Fruit fly (Drosophila melanogaster) whole organism, embryonic: ENCODE data around the gene yl.

ENCODE experiments used
- B-H1 ChIP-seq: fragments of 200-800 bp; sonication (Bioruptor generic); IDR thresholded peaks from 3 replicates; pipeline ENCODE4 v1.3.6; 2022; ENCODE audit warnings: missing biosample characterization, missing genetic modification characterization
- CG10543 ChIP-seq: fragments of 200-800 bp; sonication (Bioruptor generic); optimal IDR thresholded peaks from 3 replicates; lab custom pipeline; 2017; ENCODE audit warnings: missing biosample characterization, mild to moderate bottlenecking, missing genetic modification characterization, moderate library complexity
- CG12659 ChIP-seq: fragments of 200-800 bp; sonication (Bioruptor generic); optimal IDR thresholded peaks from 3 replicates; lab custom pipeline; 2017; ENCODE audit warnings: mild to moderate bottlenecking, missing biosample characterization, missing genetic modification reagents, missing genetic modification characterization
- CG15011 ChIP-seq: fragments of 200-800 bp; sonication (Bioruptor generic); optimal IDR thresholded peaks from 3 replicates; lab custom pipeline; 2018; ENCODE audit warnings: missing biosample characterization, mild to moderate bottlenecking, missing genetic modification characterization
- CG1603 ChIP-seq: fragments of 200-800 bp; sonication (Bioruptor generic); optimal IDR thresholded peaks from 2 replicates; lab custom pipeline; 2019; ENCODE audit warnings: missing biosample characterization, mild to moderate bottlenecking, missing genetic modification characterization, moderate library complexity
- CG17328 ChIP-seq: fragments of 200-800 bp; sonication (Bioruptor generic); IDR thresholded peaks from 2 replicates; pipeline ENCODE4 v1.3.6; 2022; ENCODE audit warnings: missing biosample characterization, missing genetic modification characterization
- CG17385 ChIP-seq: fragments of 200-800 bp; sonication (Bioruptor generic); optimal IDR thresholded peaks from 3 replicates; lab custom pipeline; 2018; ENCODE audit warnings: missing biosample characterization, mild to moderate bottlenecking, missing genetic modification characterization
- CG18262 ChIP-seq: fragments of 200-800 bp; optimal IDR thresholded peaks from 3 replicates; lab custom pipeline; 2019; ENCODE audit warnings: missing biosample characterization, mild to moderate bottlenecking, missing genetic modification characterization, moderate library complexity
- CG2712 ChIP-seq: fragments of 200-800 bp; optimal IDR thresholded peaks from 3 replicates; lab custom pipeline; 2019; ENCODE audit warnings: missing biosample characterization, mild to moderate bottlenecking, missing genetic modification characterization, moderate library complexity
- CG2875 ChIP-seq: fragments of 200-800 bp; sonication (Bioruptor generic); optimal IDR thresholded peaks from 2 replicates; lab custom pipeline; 2017; ENCODE audit warnings: missing biosample characterization, mild to moderate bottlenecking, missing genetic modification characterization, missing genetic modification reagents
- CG34376 ChIP-seq: fragments of 200-800 bp; sonication (Bioruptor generic); optimal IDR thresholded peaks from 2 replicates; lab custom pipeline; 2018; ENCODE audit warnings: missing biosample characterization, mild to moderate bottlenecking, missing genetic modification characterization
- CG34422 ChIP-seq: fragments of 200-800 bp; sonication (Bioruptor generic); IDR thresholded peaks from 3 replicates; pipeline ENCODE4 v1.3.6; 2022; ENCODE audit warnings: missing biosample characterization, missing genetic modification characterization
- CG4424 ChIP-seq: fragments of 200-800 bp; sonication (Bioruptor generic); optimal IDR thresholded peaks from 3 replicates; lab custom pipeline; 2016; ENCODE audit warnings: missing biosample characterization, missing genetic modification characterization
- CG4707 ChIP-seq: fragments of 200-800 bp; sonication (Bioruptor generic); optimal IDR thresholded peaks from 2 replicates; lab custom pipeline; 2018; ENCODE audit warnings: missing biosample characterization, mild to moderate bottlenecking, missing genetic modification characterization, moderate library complexity
- CG5180 ChIP-seq: fragments of 200-800 bp; sonication (Bioruptor generic); optimal IDR thresholded peaks from 3 replicates; lab custom pipeline; 2017; ENCODE audit warnings: missing biosample characterization, missing genetic modification characterization, mild to moderate bottlenecking, moderate library complexity, missing genetic modification reagents
- CG6683 ChIP-seq: fragments of 200-800 bp; sonication (Bioruptor generic); optimal IDR thresholded peaks from 2 replicates; lab custom pipeline; 2017; ENCODE audit warnings: missing biosample characterization, mild to moderate bottlenecking, missing genetic modification characterization, missing genetic modification reagents
- CG9727 ChIP-seq: fragments of 200-800 bp; sonication (Bioruptor generic); optimal IDR thresholded peaks from 3 replicates; lab custom pipeline; 2017; ENCODE audit warnings: missing biosample characterization, mild to moderate bottlenecking, missing genetic modification characterization
- Dek ChIP-seq: fragments of 200-800 bp; sonication (Bioruptor generic); optimal IDR thresholded peaks from 3 replicates; lab custom pipeline; 2019; ENCODE audit warnings: missing biosample characterization, mild to moderate bottlenecking, missing genetic modification characterization, moderate library complexity
- Dip2 ChIP-seq: fragments of 200-800 bp; sonication (Bioruptor generic); IDR thresholded peaks from 2 replicates; pipeline ENCODE4 v1.3.6; 2022; ENCODE audit warnings: missing biosample characterization, missing genetic modification characterization
- Hsf ChIP-seq: fragments of 200-800 bp; sonication (Bioruptor generic); optimal IDR thresholded peaks from 3 replicates; lab custom pipeline; 2016; ENCODE audit warnings: missing biosample characterization, missing genetic modification characterization
- Med ChIP-seq: fragments of 200-800 bp; sonication (Bioruptor generic); peaks from one replicate; lab custom pipeline; 2016; ENCODE audit warnings: missing biosample characterization, missing genetic modification characterization, mild to moderate bottlenecking, inconsistent platforms, moderate library complexity
- Nf-YB ChIP-seq: fragments of 200-800 bp; sonication (Bioruptor generic); optimal IDR thresholded peaks from 3 replicates; lab custom pipeline; 2019; ENCODE audit warnings: missing biosample characterization, mild to moderate bottlenecking, missing genetic modification characterization, moderate library complexity
- Ravus ChIP-seq: fragments of 200-800 bp; sonication (Bioruptor generic); IDR thresholded peaks from 2 replicates; pipeline ENCODE4 v1.3.6; 2022; ENCODE audit warnings: missing biosample characterization, missing genetic modification characterization
- Xbp1 ChIP-seq: fragments of 200-800 bp; sonication (Bioruptor generic); optimal IDR thresholded peaks from 3 replicates; lab custom pipeline; 2016; ENCODE audit warnings: missing biosample characterization, mild to moderate bottlenecking, missing genetic modification characterization
- ash1 ChIP-seq: fragments of 200-800 bp; sonication (Bioruptor generic); optimal IDR thresholded peaks from 2 replicates; lab custom pipeline; 2018; ENCODE audit warnings: missing biosample characterization, mild to moderate bottlenecking, missing genetic modification characterization
- bab2 ChIP-seq: fragments of 200-800 bp; sonication (Bioruptor generic); optimal IDR thresholded peaks from 2 replicates; lab custom pipeline; 2016; ENCODE audit warnings: missing biosample characterization, missing genetic modification characterization
- chinmo ChIP-seq: fragments of 200-800 bp; sonication (Bioruptor generic); IDR thresholded peaks from 4 replicates; pipeline ENCODE4 v1.3.6; 2022; ENCODE audit warnings: missing biosample characterization, missing genetic modification characterization; ENCODE audit not compliant: partially characterized antibody
- crol ChIP-seq: fragments of 200-800 bp; sonication (Bioruptor generic); IDR thresholded peaks from 2 replicates; pipeline ENCODE4 v1.3.6; 2022; ENCODE audit warnings: missing biosample characterization, missing genetic modification characterization
- dpn ChIP-seq, 2 experiments: fragments of 200-800 bp; sonication (Bioruptor generic); optimal IDR thresholded peaks; 3 replicates each; lab custom pipeline; 2016; ENCODE audit warnings: missing biosample characterization in 2 of 2, missing genetic modification characterization in 2 of 2
- dysf ChIP-seq: fragments of 200-800 bp; sonication (Bioruptor generic); IDR thresholded peaks from 3 replicates; pipeline ENCODE4 v1.3.6; 2022; ENCODE audit warnings: missing biosample characterization, missing genetic modification characterization
- fd3F ChIP-seq: fragments of 200-800 bp; sonication (Bioruptor generic); optimal IDR thresholded peaks from 2 replicates; lab custom pipeline; 2018; ENCODE audit warnings: missing biosample characterization, mild to moderate bottlenecking, missing genetic modification characterization, moderate library complexity
- fd96Cb ChIP-seq: fragments of 200-800 bp; sonication (Bioruptor generic); optimal IDR thresholded peaks from 2 replicates; lab custom pipeline; 2018; ENCODE audit warnings: missing biosample characterization, mild to moderate bottlenecking, missing genetic modification characterization, moderate library complexity
- gem ChIP-seq: fragments of 200-800 bp; sonication (Bioruptor generic); optimal IDR thresholded peaks from 2 replicates; lab custom pipeline; 2019; ENCODE audit warnings: missing biosample characterization, mild to moderate bottlenecking, missing genetic modification characterization, moderate library complexity
- grn ChIP-seq: fragments of 200-800 bp; sonication (Bioruptor generic); optimal IDR thresholded peaks from 3 replicates; lab custom pipeline; 2017; ENCODE audit warnings: missing biosample characterization, missing genetic modification characterization
- inv ChIP-seq: fragments of 200-800 bp; sonication (Bioruptor generic); IDR thresholded peaks from 2 replicates; pipeline ENCODE4 v1.3.6; 2022; ENCODE audit warnings: missing biosample characterization, missing genetic modification characterization; ENCODE audit not compliant: partially characterized antibody
- jing ChIP-seq: fragments of 200-800 bp; sonication (Bioruptor generic); optimal IDR thresholded peaks from 2 replicates; lab custom pipeline; 2018; ENCODE audit warnings: missing biosample characterization, mild to moderate bottlenecking, missing genetic modification characterization
- kni ChIP-seq: fragments of 200-800 bp; sonication (Bioruptor generic); optimal IDR thresholded peaks from 3 replicates; lab custom pipeline; 2017; ENCODE audit warnings: mild to moderate bottlenecking, missing biosample characterization, missing genetic modification reagents, missing genetic modification characterization
- lola ChIP-seq, 3 experiments: fragments of >200 bp in 2 of 3; fragments of 200-800 bp in 1 of 3; sonication (Bioruptor generic) in 1 of 3; optimal IDR thresholded peaks; 2 replicates each; lab custom pipeline; 2017 to 2019; ENCODE audit warnings: missing biosample characterization in 3 of 3, missing genetic modification characterization in 3 of 3, mild to moderate bottlenecking in 1 of 3, moderate library complexity in 1 of 3
- peb ChIP-seq: fragments of 200-800 bp; sonication (Bioruptor generic); IDR thresholded peaks from 2 replicates; pipeline ENCODE4 v1.3.6; 2022; ENCODE audit warnings: missing biosample characterization, missing genetic modification characterization
- pita ChIP-seq: fragments of 200-800 bp; sonication (Bioruptor generic); optimal IDR thresholded peaks from 2 replicates; lab custom pipeline; 2017; ENCODE audit warnings: missing biosample characterization, mild to moderate bottlenecking, missing genetic modification characterization
- psq ChIP-seq: fragments of 200-800 bp; sonication (Bioruptor generic); optimal IDR thresholded peaks from 2 replicates; lab custom pipeline; 2017; ENCODE audit warnings: missing biosample characterization, missing genetic modification characterization
- row ChIP-seq: fragments of 200-800 bp; sonication (Bioruptor generic); IDR thresholded peaks from 3 replicates; pipeline ENCODE4 v1.3.6; 2022; ENCODE audit warnings: missing biosample characterization, missing genetic modification characterization
- schlank ChIP-seq: fragments of 200-800 bp; sonication (Bioruptor generic); optimal IDR thresholded peaks from 2 replicates; lab custom pipeline; 2018; ENCODE audit warnings: missing biosample characterization, mild to moderate bottlenecking, missing genetic modification characterization
- sim ChIP-seq: fragments of 200-800 bp; sonication (Bioruptor generic); IDR thresholded peaks from 2 replicates; pipeline ENCODE4 v1.3.6; 2022; ENCODE audit warnings: missing biosample characterization, missing genetic modification characterization
- stc ChIP-seq: fragments of 200-800 bp; sonication (Bioruptor generic); IDR thresholded peaks from 2 replicates; pipeline ENCODE4 v1.3.6; 2022; ENCODE audit warnings: missing biosample characterization, missing genetic modification characterization
- tin ChIP-seq: fragments of 200-800 bp; sonication (Bioruptor generic); optimal IDR thresholded peaks from 3 replicates; lab custom pipeline; 2016; ENCODE audit warnings: missing biosample characterization, missing genetic modification characterization
- unc-4 ChIP-seq: fragments of 200-800 bp; sonication (Bioruptor generic); IDR thresholded peaks from 2 replicates; pipeline ENCODE4 v1.3.6; 2022; ENCODE audit warnings: missing biosample characterization, missing genetic modification characterization; ENCODE audit not compliant: partially characterized antibody
- usp ChIP-seq: fragments of >200 bp; optimal IDR thresholded peaks from 2 replicates; lab custom pipeline; 2017; ENCODE audit warnings: missing biosample characterization, missing genetic modification characterization
- yki ChIP-seq: fragments of >200 bp; optimal IDR thresholded peaks from 3 replicates; lab custom pipeline; 2018

Gene yl

dm6 chrX:14213509-14214154, 20.6 kb downstream of the yl start (continued):
- TF ChIP-seq fd3F (GFP tag; lab: Kevin White, UChicago), result peak; percentile 27
- TF ChIP-seq tin (GFP tag; lab: Kevin White, UChicago), result peak; percentile 15
- no peak for TF ChIP-seq kni (GFP tag; lab: Kevin White, UChicago)
- TF ChIP-seq stc (GFP tag; lab: Robert Waterston, UW), result no peak
- no peak for TF ChIP-seq Ravus (GFP tag; lab: Robert Waterston, UW)
- peak in 1 of 3 experiments; percentile 4 for TF ChIP-seq lola (GFP tag; optimal IDR thresholded peaks at IDR 0.05; lab: Kevin White, UChicago)
- peak; percentile 4 for TF ChIP-seq CG9727
- TF ChIP-seq dysf, result peak; percentile 51; the same call in 1 of the 3 replicates
- no peak for TF ChIP-seq ash1 (GFP tag; lab: Kevin White, UChicago)
- TF ChIP-seq gem (tag; lab: Kevin White, UChicago), result peak; percentile 67
- TF ChIP-seq Nf-YB, result no peak
- no peak for TF ChIP-seq schlank
- TF ChIP-seq CG2875, result no peak
- 0 out of 2 replicates have a peak, but pooled peaks have one; percentile 8 for TF ChIP-seq CG17328 (GFP tag; lab: Robert Waterston, UW)
- TF ChIP-seq yki (lab: Kevin White, UChicago), result no peak
- TF ChIP-seq Med (GFP tag; lab: Kevin White, UChicago), result peak; percentile 76
- TF ChIP-seq Dip2 (GFP tag; lab: Robert Waterston, UW), result no peak
- peak; percentile 33 for TF ChIP-seq fd96Cb (tag; lab: Kevin White, UChicago)
- no peak for TF ChIP-seq CG15011 (GFP tag; lab: Kevin White, UChicago)
- peak; percentile 44 for TF ChIP-seq CG2712
- no peak for TF ChIP-seq grn
- TF ChIP-seq crol (GFP tag; lab: Robert Waterston, UW), result peak; percentile 88
- no peak for TF ChIP-seq CG34376 (GFP tag; lab: Kevin White, UChicago)
- peak; percentile 7 for TF ChIP-seq bab2 (GFP tag; lab: Kevin White, UChicago)
- no peak for TF ChIP-seq CG34422 (GFP tag; lab: Robert Waterston, UW)
- no peak for TF ChIP-seq jing (GFP tag; lab: Kevin White, UChicago)
- no peak for TF ChIP-seq inv (GFP tag; lab: Robert Waterston, UW)
- TF ChIP-seq row (GFP tag; lab: Robert Waterston, UW), result peak; percentile 59
- no peak for TF ChIP-seq pita (GFP tag; lab: Kevin White, UChicago)
- peak; percentile 30 for TF ChIP-seq CG17385 (GFP tag; lab: Kevin White, UChicago)
- 0 out of 2 replicates have a peak, but pooled peaks have one; percentile 15 for TF ChIP-seq peb (GFP tag; lab: Robert Waterston, UW)
- no peak for TF ChIP-seq usp (GFP tag; lab: Kevin White, UChicago)
- peak; percentile 10 to 35 for TF ChIP-seq dpn (GFP tag; optimal IDR thresholded peaks at IDR 0.05; lab: Kevin White, UChicago)
- peak; percentile 24 for TF ChIP-seq Dek (tag; lab: Kevin White, UChicago)
- no peak for TF ChIP-seq sim (GFP tag; lab: Robert Waterston, UW)
- no peak for TF ChIP-seq psq (GFP tag; lab: Kevin White, UChicago)
- peak; percentile 66 for TF ChIP-seq CG5180 (GFP tag; lab: Kevin White, UChicago)
- peak; percentile 18 for TF ChIP-seq Hsf
- TF ChIP-seq CG4424 (GFP tag; lab: Kevin White, UChicago), result peak; percentile 43
- TF ChIP-seq Xbp1, result peak; percentile 47
- peak; percentile 31 for TF ChIP-seq CG12659 (GFP tag; lab: Kevin White, UChicago)
- TF ChIP-seq CG10543 (GFP tag; lab: Kevin White, UChicago), result peak; percentile 7
- peak; percentile 1 for TF ChIP-seq CG1603 (tag; lab: Kevin White, UChicago)
- 0 out of 3 replicates have a peak, but pooled peaks have one; percentile 33 for TF ChIP-seq B-H1 (GFP tag; lab: Robert Waterston, UW)
- no peak for TF ChIP-seq CG4707 (GFP tag; lab: Kevin White, UChicago)
- 0 out of 4 replicates have a peak, but pooled peaks have one; percentile 63 for TF ChIP-seq chinmo (GFP tag; lab: Robert Waterston, UW)
- TF ChIP-seq CG6683, result no peak
- no peak for TF ChIP-seq unc-4 (GFP tag; lab: Robert Waterston, UW)
- TF ChIP-seq CG18262, result peak; percentile 46
